Fruit fly (Drosophila melanogaster) whole organism, embryonic: ENCODE data around the gene NC2beta.

Source experiments
- CG10979 ChIP-seq: fragments of 200-800 bp; sonication (Bioruptor generic); optimal IDR thresholded peaks from 2 replicates; lab custom pipeline; 2018; ENCODE audit warnings: missing biosample characterization, mild to moderate bottlenecking, missing genetic modification characterization, moderate library complexity
- CG18011 ChIP-seq: fragments of 200-800 bp; sonication (Bioruptor generic); optimal IDR thresholded peaks from 2 replicates; lab custom pipeline; 2017; ENCODE audit warnings: missing biosample characterization, missing genetic modification characterization, mild to moderate bottlenecking, moderate library complexity, missing genotype
- CG7839 ChIP-seq: fragments of 200-800 bp; sonication (Bioruptor generic); optimal IDR thresholded peaks from 3 replicates; lab custom pipeline; 2018; ENCODE audit warnings: missing biosample characterization, mild to moderate bottlenecking, missing genetic modification characterization, moderate library complexity
- NC2β ChIP-seq: fragments of 200-800 bp; sonication (Bioruptor generic); optimal IDR thresholded peaks from 2 replicates; lab custom pipeline; 2016; ENCODE audit warnings: missing biosample characterization, missing genetic modification characterization
- Nf-YA ChIP-seq: fragments of 200-800 bp; sonication (Bioruptor generic); IDR thresholded peaks from 2 replicates; pipeline ENCODE4 v1.3.6; 2022; ENCODE audit warnings: missing biosample characterization, missing genetic modification characterization
- Scr ChIP-seq: fragments of 200-800 bp; sonication (Bioruptor generic); IDR thresholded peaks from 2 replicates; pipeline ENCODE4 v1.3.6; 2022; ENCODE audit warnings: missing biosample characterization, missing genetic modification characterization; ENCODE audit not compliant: partially characterized antibody
- chinmo ChIP-seq: fragments of 200-800 bp; sonication (Bioruptor generic); IDR thresholded peaks from 4 replicates; pipeline ENCODE4 v1.3.6; 2022; ENCODE audit warnings: missing biosample characterization, missing genetic modification characterization; ENCODE audit not compliant: partially characterized antibody
- ham ChIP-seq: fragments of 200-800 bp; sonication (Bioruptor generic); IDR thresholded peaks from 2 replicates; pipeline ENCODE4 v1.3.6; 2022; ENCODE audit warnings: missing biosample characterization, missing genetic modification characterization
- pfk ChIP-seq: fragments of 200-800 bp; sonication (Bioruptor generic); optimal IDR thresholded peaks from 2 replicates; lab custom pipeline; 2018; ENCODE audit warnings: missing biosample characterization, mild to moderate bottlenecking, missing genetic modification characterization, moderate library complexity
- sima ChIP-seq: fragments of 200-800 bp; sonication (Bioruptor generic); optimal IDR thresholded peaks from 2 replicates; lab custom pipeline; 2016; ENCODE audit warnings: missing biosample characterization, missing genetic modification characterization
- trem ChIP-seq: fragments of 200-800 bp; optimal IDR thresholded peaks from 3 replicates; lab custom pipeline; 2019; ENCODE audit warnings: missing biosample characterization, mild to moderate bottlenecking, missing genetic modification characterization, moderate library complexity

- no peak for TF ChIP-seq NC2β (GFP tag; lab: Kevin White, UChicago)
- TF ChIP-seq CG10979 (tag; lab: Kevin White, UChicago), result no peak
- no peak for TF ChIP-seq pfk (GFP tag; lab: Kevin White, UChicago)
- no peak for TF ChIP-seq Nf-YA (GFP tag; lab: Robert Waterston, UW)
- no peak for TF ChIP-seq CG18011 (GFP tag; lab: Kevin White, UChicago)
- no peak for TF ChIP-seq trem (tag; lab: Kevin White, UChicago)
- no peak for TF ChIP-seq ham (GFP tag; lab: Robert Waterston, UW)
- no peak for TF ChIP-seq Scr
- no peak for TF ChIP-seq CG7839 (tag; lab: Kevin White, UChicago)
- TF ChIP-seq sima (GFP tag; lab: Kevin White, UChicago), result no peak
- TF ChIP-seq chinmo (GFP tag; lab: Robert Waterston, UW), result no peak
These were observed 4.2 kb downstream of the NC2beta start for dm6 chr2L:15011779-15012178.
